Worm (Caenorhabditis elegans): Measurements from ENCODE around the gene B0035.3.

DNA sequence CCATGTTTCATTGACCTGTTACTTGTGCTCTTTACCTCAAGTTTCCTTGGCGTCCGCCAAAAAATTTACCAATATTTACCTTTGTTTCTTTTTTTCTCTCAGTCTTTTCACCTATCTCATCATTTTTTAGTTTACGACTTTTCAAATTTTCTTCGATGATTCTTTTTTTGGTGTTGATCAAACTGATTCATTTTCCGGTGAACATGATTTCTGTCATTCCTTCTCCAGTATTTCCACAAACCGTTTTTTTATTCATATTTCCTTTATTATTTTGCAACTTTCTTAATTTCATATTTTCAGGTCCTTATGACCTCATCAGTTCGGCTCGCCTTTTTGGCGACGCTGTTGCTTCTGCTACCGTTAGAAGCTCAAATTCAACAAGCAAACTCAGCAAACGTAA, 27.3 kb downstream of the B0035.3 start, which contains the start of gene F54D1.6:
- no peak for TF ChIP-seq ama-1 (optimal IDR thresholded peaks at IDR 0.05)
- TF ChIP-seq ceh-13 (GFP tag; optimal IDR thresholded peaks at IDR 0.05), result no peak
- TF ChIP-seq tra-4 (tag; optimal IDR thresholded peaks at IDR 0.05), result no peak
- TF ChIP-seq F13C5.2 (tag; optimal IDR thresholded peaks at IDR 0.05), result no peak
- TF ChIP-seq hmbx-1 (tag; optimal IDR thresholded peaks at IDR 0.05), result no peak
- TF ChIP-seq tbx-37 (GFP tag; conservative IDR thresholded peaks at IDR 0.05), result no peak
- no peak for TF ChIP-seq sea-1 (GFP tag; conservative IDR thresholded peaks at IDR 0.05)
- no peak for TF ChIP-seq ets-7 (tag; optimal IDR thresholded peaks at IDR 0.05)

Data from whole organism, early embryonic.